Worm (Caenorhabditis elegans): Measurements from ENCODE around the gene F15H10.7.

The F15H10.7 gene

DNA sequence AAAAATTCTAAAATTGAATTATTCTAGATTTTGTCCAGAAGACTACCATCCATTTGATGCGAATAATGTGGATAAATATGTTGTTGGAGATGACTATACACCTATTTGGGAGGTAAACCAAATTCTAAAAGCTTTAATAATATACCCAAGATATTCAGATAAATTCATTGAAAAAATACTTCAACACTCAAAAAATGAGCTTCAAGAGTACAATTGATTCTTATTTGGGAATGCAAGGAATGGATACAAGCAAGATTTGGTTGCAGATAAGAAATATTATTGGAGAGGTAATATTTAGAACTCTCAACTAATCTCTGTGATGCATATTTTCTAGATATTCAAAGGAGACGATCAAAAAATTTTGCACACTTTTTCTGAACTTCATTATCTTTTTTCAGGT, 46.0 kb downstream of the F15H10.7 start:
- TF ChIP-seq ceh-79 (tag; optimal IDR thresholded peaks at IDR 0.05) (no peak), akir-1 (GFP tag; optimal IDR thresholded peaks at IDR 0.05) (no peak), bed-2 (GFP tag; IDR thresholded peaks at IDR 0.05) (no peak), cebp-2 (GFP tag; IDR thresholded peaks at IDR 0.05) (no peak), F52B5.7 (tag; optimal IDR thresholded peaks at IDR 0.05) (no peak), rpc-1 (optimal IDR thresholded peaks at IDR 0.05) (no peak), rpc-1 (tag; optimal IDR thresholded peaks at IDR 0.05) (no peak)

DNA sequence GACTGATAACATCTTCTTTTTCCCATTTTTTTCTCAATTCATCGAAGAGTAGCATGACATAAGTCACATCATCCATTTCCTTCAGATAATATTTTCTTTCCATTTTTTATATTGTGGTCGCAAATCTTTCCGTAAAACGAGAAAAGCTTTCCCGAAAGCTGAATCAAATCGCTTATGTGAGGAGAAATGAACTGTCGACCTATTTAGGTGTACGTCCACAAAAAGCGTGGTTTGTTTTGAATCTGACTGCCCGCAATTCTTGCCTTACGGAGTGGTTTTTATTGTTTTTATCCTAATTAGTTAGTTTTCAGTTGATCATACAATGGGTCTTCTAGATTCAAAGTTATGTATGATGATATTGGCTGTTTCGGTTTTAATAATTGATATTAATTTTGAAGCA, 48.0 kb downstream of the F15H10.7 start, which contains the start of gene ttll-15:
ttll-15 (plus strand) TSS at position 301 of the 400 bp plus-strand sequence.
- no peak for TF ChIP-seq tbp1 (GFP tag; optimal IDR thresholded peaks at IDR 0.05)
- TF ChIP-seq ekl-4 (GFP tag; IDR thresholded peaks at IDR 0.05): no peak
- TF ChIP-seq ztf-3 (GFP tag; optimal IDR thresholded peaks at IDR 0.05): no peak
- TF ChIP-seq unc-130 (GFP tag; optimal IDR thresholded peaks at IDR 0.05): no peak
- no peak for TF ChIP-seq snpc-1.3 (tag; optimal IDR thresholded peaks at IDR 0.05; ENCODE audit: insufficient read depth)
- no peak for TF ChIP-seq ceh-40 (GFP tag; IDR thresholded peaks at IDR 0.05)
- TF ChIP-seq sdz-38 (tag; optimal IDR thresholded peaks at IDR 0.05): no peak
- no peak for TF ChIP-seq K11D2.4 (GFP tag; IDR thresholded peaks at IDR 0.05)
- no peak for TF ChIP-seq zim-3 (tag; optimal IDR thresholded peaks at IDR 0.05)
- TF ChIP-seq attf-5 (GFP tag; optimal IDR thresholded peaks at IDR 0.05): no peak
- TF ChIP-seq ama-1 (optimal IDR thresholded peaks at IDR 0.05): no peak
- no peak for TF ChIP-seq ama-1 (GFP tag; optimal IDR thresholded peaks at IDR 0.05)
- TF ChIP-seq cebp-1 (GFP tag; IDR thresholded peaks at IDR 0.05): no peak
- no peak for TF ChIP-seq cebp-1 (tag; optimal IDR thresholded peaks at IDR 0.05)
- TF ChIP-seq egl-18 (GFP tag; IDR thresholded peaks at IDR 0.05): no peak
- TF ChIP-seq rcor-1 (GFP tag; IDR thresholded peaks at IDR 0.05): no peak
- no peak for TF ChIP-seq T26A5.8 (tag; optimal IDR thresholded peaks at IDR 0.05)
- TF ChIP-seq F22D6.2 (tag; optimal IDR thresholded peaks at IDR 0.05): no peak
- no peak for TF ChIP-seq ztf-25 (GFP tag; IDR thresholded peaks at IDR 0.05)
- TF ChIP-seq madf-6 (GFP tag; IDR thresholded peaks at IDR 0.05): no peak
- no peak for TF ChIP-seq snpc-1.1 (tag; optimal IDR thresholded peaks at IDR 0.05; ENCODE audit: insufficient read depth)

DNA sequence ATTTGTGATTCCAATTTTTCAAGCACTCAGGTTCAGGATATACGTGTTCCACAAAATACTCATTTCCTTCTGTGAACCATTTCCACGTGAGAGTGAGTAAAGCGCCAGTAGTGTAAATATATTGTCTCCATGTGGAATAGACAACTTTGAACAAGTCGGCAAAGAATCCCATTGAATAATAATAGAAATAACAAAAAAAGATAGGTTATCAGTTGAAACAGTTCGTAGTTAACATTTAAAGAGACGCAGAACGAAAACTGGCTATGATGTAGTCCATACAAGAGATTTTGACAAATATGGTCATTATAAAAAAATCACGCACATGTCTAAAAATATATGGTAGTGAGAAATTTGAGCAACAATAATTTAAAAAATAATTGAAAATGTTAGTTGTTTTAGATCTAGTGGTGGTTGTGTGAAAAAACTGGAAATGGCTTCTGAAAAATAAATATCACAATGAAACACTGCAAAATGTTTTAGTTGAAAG, 48.7 kb downstream of the F15H10.7 start, which contains the start of gene ceeh-2:
ceeh-2 (minus strand) TSS at position 437 of the 487 bp plus-strand sequence.
- TF ChIP-seq F23B12.7 (tag; optimal IDR thresholded peaks at IDR 0.05; ENCODE audit: insufficient read depth) (no peak), nhr-80 (tag; optimal IDR thresholded peaks at IDR 0.05) (peak; percentile 14)

DNA sequence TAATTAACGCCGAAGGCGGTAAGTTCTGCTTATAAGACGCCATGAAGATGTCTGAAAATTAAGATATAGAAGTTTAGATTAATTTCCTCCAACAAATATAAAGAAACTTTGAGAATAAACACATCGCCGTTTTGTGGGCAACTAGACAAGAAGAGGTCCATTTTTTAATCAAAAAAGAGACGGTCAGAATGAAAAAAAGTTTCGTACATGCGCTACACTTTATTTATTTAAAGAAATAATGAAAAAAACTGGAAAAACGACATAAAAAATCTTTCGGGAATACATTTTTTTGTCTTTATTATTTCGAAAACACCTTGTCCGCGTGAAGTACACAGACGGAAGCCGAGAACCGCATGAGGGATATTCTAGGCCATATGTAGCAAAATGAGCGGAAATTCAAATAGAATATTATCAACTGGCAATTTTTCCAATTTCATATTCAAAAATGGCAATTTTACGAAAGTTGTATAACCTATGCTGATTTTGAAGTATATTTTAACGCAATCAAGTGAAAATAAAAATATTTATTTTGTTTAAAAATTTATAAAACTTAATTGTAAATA, 50.4 kb downstream of the F15H10.7 start, which contains the start of gene sluh-7:
sluh-7 (minus strand) TSS at position 51 of the 563 bp plus-strand sequence.
- TF ChIP-seq F33H1.4 (GFP tag; IDR thresholded peaks at IDR 0.05) (peak; percentile 65), D2030.7 (GFP tag; IDR thresholded peaks at IDR 0.05) (peak; percentile 15; the same call in 1 of the 2 replicates), ceh-40 (GFP tag; IDR thresholded peaks at IDR 0.05) (no peak), athp-1 (tag; optimal IDR thresholded peaks at IDR 0.05) (peak; percentile 19), Y79H2A.3 (GFP tag; conservative IDR thresholded peaks at IDR 0.05) (no peak), unc-130 (GFP tag; optimal IDR thresholded peaks at IDR 0.05) (peak; percentile 86), ZK185.1 (tag; optimal IDR thresholded peaks at IDR 0.05; ENCODE audit: poor library complexity, severe bottlenecking) (peak; percentile 92), B0019.2 (GFP tag; conservative IDR thresholded peaks at IDR 0.05) (no peak), snpc-3.4 (tag; optimal IDR thresholded peaks at IDR 0.05) (peak; percentile 52), nfyb-1 (GFP tag; IDR thresholded peaks at IDR 0.05) (no peak), zfh-2 (GFP tag; conservative IDR thresholded peaks at IDR 0.05) (no peak), attf-5 (GFP tag; optimal IDR thresholded peaks at IDR 0.05) (no peak), ceh-79 (tag; optimal IDR thresholded peaks at IDR 0.05) (no peak), F22D6.2 (tag; optimal IDR thresholded peaks at IDR 0.05) (peak; percentile 59), ets-4 (GFP tag; optimal IDR thresholded peaks at IDR 0.05) (no peak), aptf-2 (GFP tag; conservative IDR thresholded peaks at IDR 0.05) (peak; percentile 29; the same call in 1 of the 2 replicates), egrh-3 (GFP tag; IDR thresholded peaks at IDR 0.05) (no peak), F52B5.7 (tag; optimal IDR thresholded peaks at IDR 0.05) (no peak), zim-3 (tag; optimal IDR thresholded peaks at IDR 0.05) (no peak), bed-1 (GFP tag; IDR thresholded peaks at IDR 0.05) (no peak), lin-40 (tag; optimal IDR thresholded peaks at IDR 0.05) (peak; percentile 73)

All from whole organism, young adult.